Worm (Caenorhabditis elegans) whole organism, late embryonic: ENCODE results near the gene alkb-8.

Experiments used
- ceh-34 ChIP-seq: sonication (generic microtip); optimal IDR thresholded peaks from 2 replicates; lab custom pipeline; 2016; ENCODE audit warnings: mild to moderate bottlenecking, missing genetic modification characterization, missing compliant biosample characterization
- ceh-45 ChIP-seq: fragments of 200-800 bp; sonication (Bioruptor generic); IDR thresholded peaks from 2 replicates; pipeline ENCODE4 v1.3.6; 2022; ENCODE audit warnings: missing genetic modification reagents, missing genetic modification characterization, missing compliant biosample characterization
- fkh-10 ChIP-seq: fragments of 150-350 bp; optimal IDR thresholded peaks from 2 replicates; lab custom pipeline; 2014; ENCODE audit warnings: missing biosample characterization, missing genetic modification reagents, missing genetic modification characterization
- lim-6 ChIP-seq: sonication (generic microtip); optimal IDR thresholded peaks from 2 replicates; lab custom pipeline; 2016; ENCODE audit warnings: missing genetic modification characterization, missing compliant biosample characterization
- nfya-1 ChIP-seq: sonication (generic microtip); optimal IDR thresholded peaks from 2 replicates; lab custom pipeline; 2017; ENCODE audit warnings: missing genetic modification characterization, mild to moderate bottlenecking, missing compliant biosample characterization, antibody characterized with exemption, moderate library complexity
- nhr-11 ChIP-seq: fragments of 150-350 bp; optimal IDR thresholded peaks from 2 replicates; lab custom pipeline; 2014; ENCODE audit warnings: missing biosample characterization, missing genetic modification characterization
- pat-9 ChIP-seq: fragments of 200-800 bp; sonication (Bioruptor generic); optimal IDR thresholded peaks from 2 replicates; lab custom pipeline; 2018; ENCODE audit warnings: mild to moderate bottlenecking, missing genetic modification characterization, moderate library complexity, missing compliant biosample characterization
- pha-4 ChIP-seq: fragments of 150-350 bp; optimal IDR thresholded peaks from 2 replicates; lab custom pipeline; 2018; ENCODE audit warnings: missing biosample characterization, missing genetic modification reagents, missing genetic modification characterization
- ref-2 ChIP-seq: sonication (generic microtip); optimal IDR thresholded peaks from 2 replicates; lab custom pipeline; 2016; ENCODE audit warnings: missing genetic modification characterization, missing compliant biosample characterization
- sox-2 ChIP-seq: fragments of 200-800 bp; sonication (Bioruptor generic); IDR thresholded peaks from 2 replicates; pipeline ENCODE4 v1.3.6; 2022; ENCODE audit warnings: missing genetic modification reagents, missing genetic modification characterization, missing compliant biosample characterization
- unc-42 ChIP-seq: sonication (generic microtip); optimal IDR thresholded peaks from 2 replicates; lab custom pipeline; 2016; ENCODE audit warnings: missing genotype, missing genetic modification characterization, missing compliant biosample characterization
- unc-86 ChIP-seq: sonication (generic microtip); optimal IDR thresholded peaks from 2 replicates; lab custom pipeline; 2016; ENCODE audit warnings: missing genetic modification characterization, missing compliant biosample characterization

DNA sequence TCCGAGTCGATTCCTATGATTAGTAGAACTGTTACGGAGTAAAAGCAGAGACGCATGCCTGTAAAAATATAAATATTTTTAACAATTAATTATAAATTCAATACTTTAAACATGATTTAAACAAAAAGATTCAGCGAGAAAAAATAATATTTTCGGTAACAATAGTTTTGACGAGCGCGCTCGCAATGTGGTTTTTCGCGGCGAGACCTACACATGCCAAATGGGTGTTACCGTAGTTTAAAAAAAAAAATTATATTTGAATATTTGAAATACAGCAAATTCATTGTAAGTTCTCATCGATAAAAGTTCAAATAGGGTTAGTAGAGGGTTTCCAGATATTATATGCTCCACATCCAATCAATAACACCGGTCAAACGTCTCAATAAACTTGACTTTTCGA is 17.3 kb downstream of the alkb-8 start, which contains the start of gene gldi-5:
- no peak for TF ChIP-seq nhr-11 (tag; lab: Kevin White, UChicago)
- TF ChIP-seq ref-2: no peak
- TF ChIP-seq nfya-1: no peak
- TF ChIP-seq fkh-10 (GFP tag; lab: Kevin White, UChicago): no peak
- TF ChIP-seq pat-9 (tag; lab: Kevin White, UChicago): no peak
- no peak for TF ChIP-seq unc-42 (tag; lab: Kevin White, UChicago)
- TF ChIP-seq pha-4: no peak
- TF ChIP-seq unc-86: no peak
- no peak for TF ChIP-seq ceh-34 (tag; lab: Kevin White, UChicago)
- TF ChIP-seq ceh-45 (GFP tag; lab: Robert Waterston, UW): no peak
- no peak for TF ChIP-seq lim-6
- TF ChIP-seq sox-2 (GFP tag; lab: Robert Waterston, UW): no peak
